Fruit fly (Drosophila melanogaster) S2 (cell line): ENCODE measurements around the gene CG45066.

ENCODE experiments used
- CG8478 ChIP-seq: fragments of >200 bp; optimal IDR thresholded peaks from 2 replicates; lab custom pipeline; 2018
- CTCF ChIP-seq, 2 experiments: fragments of >200 bp; optimal IDR thresholded peaks; 2 replicates each; lab custom pipeline; 2018

The CG45066 gene

dm6 chr3L:3125649-3126130, 14.7 kb upstream of the CG45066 start:
- no peak for TF ChIP-seq CG8478 (lab: Kevin White, UChicago)
- TF ChIP-seq CTCF (optimal IDR thresholded peaks at IDR 0.05; lab: Kevin White, UChicago): no peak

- no peak for TF ChIP-seq CTCF (optimal IDR thresholded peaks at IDR 0.05; lab: Kevin White, UChicago)
- no peak for TF ChIP-seq CG8478 (lab: Kevin White, UChicago)
Observed at dm6 chr3L:3124939-3125648, 14.1 kb upstream of the CG45066 start.

- TF ChIP-seq CG8478 (lab: Kevin White, UChicago): no peak
- TF ChIP-seq CTCF (optimal IDR thresholded peaks at IDR 0.05; lab: Kevin White, UChicago): no peak
Observed at dm6 chr3L:3124519-3124918, 13.5 kb upstream of the CG45066 start.

dm6 chr3L:3122688-3123316, 11.8 kb upstream of the CG45066 start:
- TF ChIP-seq CTCF (optimal IDR thresholded peaks at IDR 0.05; lab: Kevin White, UChicago) (no peak), CG8478 (lab: Kevin White, UChicago) (no peak)

dm6 chr3L:3121769-3122432, 10.9 kb upstream of the CG45066 start:
- TF ChIP-seq CTCF (optimal IDR thresholded peaks at IDR 0.05; lab: Kevin White, UChicago) (no peak), CG8478 (lab: Kevin White, UChicago) (no peak)

dm6 chr3L:3114367-3114766, 3.3 kb upstream of the CG45066 start, which contains the start of gene CG45067:
Gene CG45067 (minus strand): TSS chr3L:3114467.
- TF ChIP-seq CG8478 (lab: Kevin White, UChicago) (no peak), CTCF (optimal IDR thresholded peaks at IDR 0.05; lab: Kevin White, UChicago) (no peak)

- no peak for TF ChIP-seq CTCF (optimal IDR thresholded peaks at IDR 0.05; lab: Kevin White, UChicago)
- no peak for TF ChIP-seq CG8478 (lab: Kevin White, UChicago)
Observed at dm6 chr3L:3109417-3110090, 1.5 kb downstream of the CG45066 start.

dm6 chr3L:3108964-3109363, 2.1 kb downstream of the CG45066 start:
- TF ChIP-seq CTCF (optimal IDR thresholded peaks at IDR 0.05; lab: Kevin White, UChicago) (no peak), CG8478 (lab: Kevin White, UChicago) (no peak)

- TF ChIP-seq CTCF (optimal IDR thresholded peaks at IDR 0.05; lab: Kevin White, UChicago): no peak
- no peak for TF ChIP-seq CG8478 (lab: Kevin White, UChicago)
Observed at dm6 chr3L:3108040-3108615, 2.9 kb downstream of the CG45066 start.

dm6 chr3L:3106908-3107821, 3.9 kb downstream of the CG45066 start, which contains the start of gene Cht7:
Gene Cht7 (minus strand): TSS chr3L:3106958.
- no peak for TF ChIP-seq CTCF (optimal IDR thresholded peaks at IDR 0.05; lab: Kevin White, UChicago)
- no peak for TF ChIP-seq CG8478 (lab: Kevin White, UChicago)

dm6 chr3L:3106146-3106545, 4.9 kb downstream of the CG45066 start:
- no peak for TF ChIP-seq CTCF (optimal IDR thresholded peaks at IDR 0.05; lab: Kevin White, UChicago)

dm6 chr3L:3105531-3105930, 5.5 kb downstream of the CG45066 start:
- TF ChIP-seq CG8478 (lab: Kevin White, UChicago) (no peak), CTCF (optimal IDR thresholded peaks at IDR 0.05; lab: Kevin White, UChicago) (no peak)

- TF ChIP-seq CG8478 (lab: Kevin White, UChicago) (no peak), CTCF (optimal IDR thresholded peaks at IDR 0.05; lab: Kevin White, UChicago) (no peak)
Observed at dm6 chr3L:3102506-3103023, 8.5 kb downstream of the CG45066 start.
